Worm (Caenorhabditis elegans): ENCODE measurements around the gene srz-103.

Gene srz-103

ce11 chrV:16685725-16686124 lies 6.6 kb upstream of the srz-103 start, which contains the start of gene srw-43 (continued):
- no peak for TF ChIP-seq ztf-7 (tag; optimal IDR thresholded peaks at IDR 0.05)

- TF ChIP-seq jun-1 (tag; optimal IDR thresholded peaks at IDR 0.05) (no peak), aha-1 (tag) (peak; percentile 91)
Measured at ce11 chrV:16683359-16683758, 4.2 kb upstream of the srz-103 start.

DNA sequence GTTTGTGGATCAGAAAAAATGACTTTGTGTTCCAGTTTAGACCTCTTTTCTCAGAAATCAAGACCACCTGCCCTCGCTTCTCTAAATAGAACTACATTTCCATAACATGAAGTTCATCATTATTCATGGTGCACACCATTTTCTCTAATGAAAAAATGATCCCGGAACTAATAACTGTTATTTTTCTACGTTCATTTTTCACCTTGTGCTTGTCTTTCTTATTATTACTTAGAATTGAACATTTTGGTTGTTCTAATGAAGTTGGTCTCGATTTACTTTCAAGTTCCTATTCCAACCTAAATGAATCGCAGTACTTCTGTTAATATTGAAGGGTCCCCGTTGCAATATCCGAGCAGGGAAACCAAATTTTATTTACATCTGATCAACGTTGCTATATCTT lies 3.7 kb upstream of the srz-103 start, which contains the start of gene srw-36:
TSS of gene srw-36 (plus strand) at position 301 of the 400 bp plus-strand sequence.
- no peak for TF ChIP-seq mdl-1 (tag; optimal IDR thresholded peaks at IDR 0.05)
- TF ChIP-seq pha-4 (GFP tag; IDR thresholded peaks at IDR 0.05) = no peak
- TF ChIP-seq pha-4 (tag; optimal IDR thresholded peaks at IDR 0.05) = no peak
- no peak for TF ChIP-seq tag-97 (GFP tag; IDR thresholded peaks at IDR 0.05)
- TF ChIP-seq dmd-6 (GFP tag; IDR thresholded peaks at IDR 0.05) = no peak
- TF ChIP-seq egl-43 (GFP tag; IDR thresholded peaks at IDR 0.05) = no peak
- no peak for TF ChIP-seq ceh-44 (GFP tag; IDR thresholded peaks at IDR 0.05)
- no peak for TF ChIP-seq F37D6.2 (tag; optimal IDR thresholded peaks at IDR 0.05)
- TF ChIP-seq pqm-1 (tag; optimal IDR thresholded peaks at IDR 0.05) = no peak

- TF ChIP-seq hmg-1.1 (GFP tag; IDR thresholded peaks at IDR 0.05) (no peak), unc-62 (GFP tag; optimal IDR thresholded peaks at IDR 0.05 in 1 of 2) (peak in 1 of 2 experiments; percentile 58), unc-62 (tag; optimal IDR thresholded peaks at IDR 0.05) (no peak)
Measured at ce11 chrV:16679981-16680380, 844 bp upstream of the srz-103 start, which contains the start of gene srw-44. Gene srw-44 (plus strand): TSS chrV:16680281.

- no peak for TF ChIP-seq mdt-29 (GFP tag; IDR thresholded peaks at IDR 0.05)
Measured at ce11 chrV:16675553-16675952, 3.6 kb downstream of the srz-103 start, which contains the start of gene srz-1. Gene srz-1 (plus strand): TSS chrV:16675853.

DNA sequence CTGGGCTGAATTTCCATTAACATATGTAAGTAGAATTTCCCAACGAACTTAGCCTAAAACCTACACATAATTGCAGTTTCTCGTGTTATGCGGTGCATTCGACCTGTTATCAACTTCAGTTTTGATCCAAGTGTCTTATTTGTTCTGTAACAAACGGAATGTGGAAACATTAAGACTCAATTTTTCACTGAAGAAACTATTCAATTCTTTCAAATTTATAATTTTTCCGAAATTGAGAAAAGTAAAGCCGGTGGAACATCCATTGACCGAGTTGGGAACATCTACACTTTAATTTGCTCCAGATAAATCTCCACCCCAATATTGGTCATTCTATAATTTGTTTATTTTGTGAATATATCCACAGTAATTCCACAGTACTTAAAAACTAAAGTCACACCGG lies 4.7 kb downstream of the srz-103 start:
- no peak for TF ChIP-seq nhr-48 (tag; optimal IDR thresholded peaks at IDR 0.05)
- peak; percentile 91 for TF ChIP-seq aha-1 (tag)
- TF ChIP-seq daf-19 (GFP tag; conservative IDR thresholded peaks at IDR 0.05) = no peak
- peak in 1 of 2 experiments; percentile 80 for TF ChIP-seq unc-62 (GFP tag; optimal IDR thresholded peaks at IDR 0.05 in 1 of 2)
- TF ChIP-seq unc-62 (tag; optimal IDR thresholded peaks at IDR 0.05) = no peak
- no peak for TF ChIP-seq fos-1 (tag; optimal IDR thresholded peaks at IDR 0.05)

ce11 chrV:16672198-16672597 lies 6.9 kb downstream of the srz-103 start, which contains the start of gene F14F8.8:
Gene F14F8.8 (minus strand): TSS chrV:16672298.
- no peak for TF ChIP-seq dve-1 (tag; optimal IDR thresholded peaks at IDR 0.05; ENCODE audit: insufficient read depth)
- no peak for TF ChIP-seq vab-7 (GFP tag; IDR thresholded peaks at IDR 0.05)
- no peak for TF ChIP-seq mxl-3 (GFP tag; optimal IDR thresholded peaks at IDR 0.05)
- TF ChIP-seq R02D3.7 (tag; optimal IDR thresholded peaks at IDR 0.05) = no peak
- no peak for TF ChIP-seq sdz-12 (GFP tag; optimal IDR thresholded peaks at IDR 0.05)
- TF ChIP-seq Y48G9A.11 (GFP tag; IDR thresholded peaks at IDR 0.05) = no peak
- no peak for TF ChIP-seq tra-1 (GFP tag; IDR thresholded peaks at IDR 0.05)
- TF ChIP-seq nhr-10 (tag; optimal IDR thresholded peaks at IDR 0.05) = no peak
- TF ChIP-seq nhr-11 (tag; optimal IDR thresholded peaks at IDR 0.05) = no peak

DNA sequence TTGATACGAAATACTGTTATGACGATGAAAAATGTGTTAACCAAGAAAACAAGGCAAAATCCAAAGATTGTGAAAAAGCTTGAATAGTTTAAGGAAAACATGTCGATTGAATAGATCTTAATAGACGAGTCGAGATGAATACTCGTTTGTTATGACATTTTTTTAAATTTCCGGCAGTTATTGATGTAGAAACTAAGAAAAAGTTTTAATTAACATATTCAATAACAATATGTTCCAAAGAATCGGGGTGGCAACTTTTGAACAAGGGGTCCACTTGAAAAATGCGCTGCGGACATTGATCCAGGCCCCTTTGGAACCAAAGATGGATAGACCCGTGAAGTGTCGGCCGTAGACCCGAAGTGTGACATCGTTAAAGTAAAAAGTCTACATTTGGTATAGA lies 7.9 kb downstream of the srz-103 start, which contains the start of gene str-61:
TSS of gene str-61 (minus strand) at position 101 of the 400 bp plus-strand sequence.
- TF ChIP-seq hif-1 (tag; optimal IDR thresholded peaks at IDR 0.05) (no peak), aha-1 (tag) (peak; percentile 6)

Measured in whole organism, L4 larva.